Fruit fly (Drosophila melanogaster): ENCODE data around the gene Hus1-like.

Gene Hus1-like

dm6 chr3R:4846787-4847186, 34.9 kb upstream of the Hus1-like start (continued):
- TF ChIP-seq ssp (GFP tag; IDR thresholded peaks at IDR 0.05) (no peak), bcd (GFP tag; optimal IDR thresholded peaks at IDR 0.05) (peak; percentile 22), CG10462 (GFP tag; optimal IDR thresholded peaks at IDR 0.05) (peak; percentile 9), Optix (GFP tag; IDR thresholded peaks at IDR 0.05) (peak; percentile 48; the same call in 2 of the 3 replicates), ash1 (GFP tag; optimal IDR thresholded peaks at IDR 0.05) (no peak), en (GFP tag; optimal IDR thresholded peaks at IDR 0.05) (peak; percentile 5), CG10147 (GFP tag; optimal IDR thresholded peaks at IDR 0.05) (no peak), ara (GFP tag; IDR thresholded peaks at IDR 0.05) (peak; percentile 72; the same call in 1 of the 2 replicates), CG17385 (GFP tag; optimal IDR thresholded peaks at IDR 0.05) (peak; percentile 8), NFAT (GFP tag; IDR thresholded peaks at IDR 0.05) (no peak), BEAF-32 (GFP tag; optimal IDR thresholded peaks at IDR 0.05) (no peak), CG8359 (GFP tag; optimal IDR thresholded peaks at IDR 0.05; ENCODE audit: borderline replicate concordance) (peak; percentile 8), unpg (GFP tag; optimal IDR thresholded peaks at IDR 0.05) (no peak), CG12769 (tag; optimal IDR thresholded peaks at IDR 0.05) (peak; percentile 56), ind (GFP tag; optimal IDR thresholded peaks at IDR 0.05) (no peak), CG1832 (GFP tag; optimal IDR thresholded peaks at IDR 0.05) (no peak), CG33557 (GFP tag; optimal IDR thresholded peaks at IDR 0.05) (peak; percentile 61), CG16815 (GFP tag; optimal IDR thresholded peaks at IDR 0.05) (peak; percentile 27), row (GFP tag; IDR thresholded peaks at IDR 0.05) (peak; percentile 68), tin (GFP tag; optimal IDR thresholded peaks at IDR 0.05) (peak; percentile 33), Camta (GFP tag; optimal IDR thresholded peaks at IDR 0.05) (peak; percentile 23), Awh (GFP tag; IDR thresholded peaks at IDR 0.05) (0 out of 2 replicates have a peak, but pooled peaks have one; percentile 4), cato (GFP tag; optimal IDR thresholded peaks at IDR 0.05; ENCODE audit: borderline replicate concordance) (no peak), NfI (GFP tag; optimal IDR thresholded peaks at IDR 0.05) (peak; percentile 22), CG10209 (GFP tag; optimal IDR thresholded peaks at IDR 0.05) (peak; percentile 6), CG2712 (tag; optimal IDR thresholded peaks at IDR 0.05) (peak; percentile 77), CG4424 (GFP tag; optimal IDR thresholded peaks at IDR 0.05) (peak; percentile 52), CG16863 (GFP tag; optimal IDR thresholded peaks at IDR 0.05) (peak; percentile 23), CG2875 (GFP tag; optimal IDR thresholded peaks at IDR 0.05) (peak; percentile 37), CG10274 (GFP tag; optimal IDR thresholded peaks at IDR 0.05) (peak; percentile 55)

DNA sequence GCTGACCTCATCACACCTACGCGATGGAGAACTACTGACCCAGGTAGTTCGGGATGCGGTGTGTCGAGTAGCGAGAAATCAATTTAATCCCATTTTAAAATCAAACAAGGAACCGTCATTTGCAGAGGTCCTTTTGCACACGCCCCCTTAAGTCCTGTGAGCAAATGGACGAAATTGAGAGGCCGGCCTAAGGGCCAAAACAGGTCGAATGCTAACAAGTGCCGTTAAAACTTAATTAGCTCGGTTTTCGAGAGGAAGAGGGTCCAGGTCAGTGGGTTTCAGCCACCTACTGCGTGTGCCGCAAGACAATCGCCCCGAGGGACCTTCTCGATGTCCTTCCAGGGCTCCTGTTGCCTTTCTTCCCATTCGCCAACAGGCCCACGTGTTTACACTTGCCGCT, 34.3 kb upstream of the Hus1-like start:
- TF ChIP-seq zen (tag; optimal IDR thresholded peaks at IDR 0.05) (peak; percentile 91), cad (GFP tag; optimal IDR thresholded peaks at IDR 0.05) (peak; percentile 44), CG4730 (GFP tag; IDR thresholded peaks at IDR 0.05) (0 out of 2 replicates have a peak, but pooled peaks have one; percentile 8), CG10267 (tag; optimal IDR thresholded peaks at IDR 0.05) (no peak), CG10147 (GFP tag; optimal IDR thresholded peaks at IDR 0.05) (no peak), D (optimal IDR thresholded peaks at IDR 0.05) (peak; percentile 65), D (GFP tag; optimal IDR thresholded peaks at IDR 0.05) (no peak), twi (tag; optimal IDR thresholded peaks at IDR 0.05) (peak; percentile 22), tll (GFP tag; optimal IDR thresholded peaks at IDR 0.05) (peak in 1 of 2 experiments; percentile 65), GATAe (GFP tag; conservative IDR thresholded peaks at IDR 0.05) (no peak), CG15479 (GFP tag; optimal IDR thresholded peaks at IDR 0.05) (peak; percentile 47)
